Fruit fly (Drosophila melanogaster): ENCODE data around the gene Gnpnat.
A peak's percentile ranks its signal among the peaks of the same experiment; 100 is the strongest.

Gnpnat gene

DNA sequence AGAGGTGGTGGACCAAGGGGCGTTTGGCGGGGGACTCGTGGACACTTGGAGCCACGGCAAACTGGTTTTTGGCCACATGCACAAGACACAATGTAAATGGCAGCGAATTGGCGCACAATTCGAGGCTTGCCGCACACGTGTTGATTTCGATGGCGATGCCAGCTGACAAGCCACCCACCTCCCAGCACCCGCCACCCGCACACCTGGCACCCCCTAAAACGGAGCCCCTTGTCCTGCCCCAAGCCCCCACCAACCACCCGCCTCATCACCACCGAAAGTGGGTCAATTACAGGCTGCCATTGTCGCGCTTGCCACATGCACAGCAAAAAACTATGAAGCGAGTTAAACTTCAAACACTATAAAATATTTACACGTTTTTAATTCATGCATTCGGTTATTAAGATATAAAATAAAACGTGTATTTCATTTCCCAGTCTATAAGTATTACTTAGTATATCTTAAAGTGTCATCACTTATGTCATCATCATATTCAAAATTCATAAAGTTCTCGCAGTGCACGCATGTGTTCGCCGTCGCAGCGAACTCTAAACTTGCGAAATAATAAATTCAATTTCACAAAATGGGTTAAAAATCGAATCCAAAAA, 20.2 kb downstream of the Gnpnat start:
- TF ChIP-seq Fer2 (tag; optimal IDR thresholded peaks at IDR 0.05): no peak
- 0 out of 2 replicates have a peak, but pooled peaks have one; percentile 35 for TF ChIP-seq CG17328 (GFP tag; IDR thresholded peaks at IDR 0.05)
- no peak for TF ChIP-seq CG8359 (GFP tag; optimal IDR thresholded peaks at IDR 0.05; ENCODE audit: borderline replicate concordance)
- TF ChIP-seq H2.0 (GFP tag; IDR thresholded peaks at IDR 0.05): 0 out of 2 replicates have a peak, but pooled peaks have one; percentile 18
- TF ChIP-seq CG31388 (GFP tag; optimal IDR thresholded peaks at IDR 0.05): no peak
- TF ChIP-seq h (optimal IDR thresholded peaks at IDR 0.05): no peak
- no peak for TF ChIP-seq CG1647 (GFP tag; optimal IDR thresholded peaks at IDR 0.05)
- TF ChIP-seq CG7839 (tag; optimal IDR thresholded peaks at IDR 0.05): peak; percentile 33
- no peak for TF ChIP-seq CG12942 (GFP tag; optimal IDR thresholded peaks at IDR 0.05)
- TF ChIP-seq CG10274 (GFP tag; optimal IDR thresholded peaks at IDR 0.05): no peak
- TF ChIP-seq pros (GFP tag; optimal IDR thresholded peaks at IDR 0.05): no peak
- TF ChIP-seq gcm2 (GFP tag; optimal IDR thresholded peaks at IDR 0.05): no peak
- TF ChIP-seq Sox102F (GFP tag; optimal IDR thresholded peaks at IDR 0.05): peak; percentile 26
- no peak for TF ChIP-seq CG14014 (GFP tag; IDR thresholded peaks at IDR 0.05)
- 0 out of 3 replicates have a peak, but pooled peaks have one; percentile 35 for TF ChIP-seq CG6175 (GFP tag; IDR thresholded peaks at IDR 0.05)
- TF ChIP-seq CG7963 (GFP tag; IDR thresholded peaks at IDR 0.05; ENCODE audit: partially characterized antibody): no peak
- no peak for TF ChIP-seq hkb (optimal IDR thresholded peaks at IDR 0.05)
- TF ChIP-seq hkb (GFP tag; IDR thresholded peaks at IDR 0.05): 0 out of 2 replicates have a peak, but pooled peaks have one; percentile 20
- TF ChIP-seq Med (GFP tag): peak; percentile 15
- TF ChIP-seq Kr (GFP tag; optimal IDR thresholded peaks at IDR 0.05): no peak
- TF ChIP-seq sim (GFP tag; IDR thresholded peaks at IDR 0.05): no peak
- TF ChIP-seq crp (GFP tag; optimal IDR thresholded peaks at IDR 0.05): no peak
- peak; percentile 78 for TF ChIP-seq Drgx (GFP tag; IDR thresholded peaks at IDR 0.05)
- no peak for TF ChIP-seq trem (tag; optimal IDR thresholded peaks at IDR 0.05)
- TF ChIP-seq stwl (tag; optimal IDR thresholded peaks at IDR 0.05): no peak
- TF ChIP-seq en (GFP tag; optimal IDR thresholded peaks at IDR 0.05): no peak
- TF ChIP-seq gem (tag; optimal IDR thresholded peaks at IDR 0.05): peak; percentile 43
- TF ChIP-seq Oaz (GFP tag; IDR thresholded peaks at IDR 0.05): 0 out of 2 replicates have a peak, but pooled peaks have one; percentile 25
- TF ChIP-seq dan (GFP tag; IDR thresholded peaks at IDR 0.05): 0 out of 2 replicates have a peak, but pooled peaks have one; percentile 4
- TF ChIP-seq CG11093 (GFP tag; IDR thresholded peaks at IDR 0.05): no peak
- no peak for TF ChIP-seq Nf-YB (GFP tag; optimal IDR thresholded peaks at IDR 0.05)
- no peak for TF ChIP-seq lab (GFP tag; optimal IDR thresholded peaks at IDR 0.05)
- no peak for TF ChIP-seq CG11560 (tag; IDR thresholded peaks at IDR 0.05)
- TF ChIP-seq slbo (GFP tag; IDR thresholded peaks at IDR 0.05): peak; percentile 43
- TF ChIP-seq Blimp-1 (GFP tag; optimal IDR thresholded peaks at IDR 0.05): no peak
- TF ChIP-seq CG3726 (GFP tag; IDR thresholded peaks at IDR 0.05): no peak
- TF ChIP-seq HmgD (GFP tag; optimal IDR thresholded peaks at IDR 0.05): no peak
- TF ChIP-seq CG10654 (GFP tag; optimal IDR thresholded peaks at IDR 0.05): no peak
- TF ChIP-seq cato (GFP tag; optimal IDR thresholded peaks at IDR 0.05; ENCODE audit: borderline replicate concordance): no peak
- no peak for TF ChIP-seq ken (GFP tag; IDR thresholded peaks at IDR 0.05)
- TF ChIP-seq vvl (GFP tag; IDR thresholded peaks at IDR 0.05): peak; percentile 49; the same call in 1 of the 2 replicates
- TF ChIP-seq tgo (GFP tag; IDR thresholded peaks at IDR 0.05): peak; percentile 25; the same call in 1 of the 3 replicates
- peak; percentile 31 for TF ChIP-seq CG30403 (GFP tag; optimal IDR thresholded peaks at IDR 0.05)
- no peak for TF ChIP-seq mam (GFP tag; optimal IDR thresholded peaks at IDR 0.05)
- TF ChIP-seq dm (GFP tag; optimal IDR thresholded peaks at IDR 0.05): no peak
- TF ChIP-seq HLH3B (GFP tag; IDR thresholded peaks at IDR 0.05): peak; percentile 22; the same call in 1 of the 2 replicates
- peak; percentile 11 for TF ChIP-seq dmrt99B (tag; optimal IDR thresholded peaks at IDR 0.05)
- TF ChIP-seq CG2116 (GFP tag; optimal IDR thresholded peaks at IDR 0.05): no peak
- TF ChIP-seq ap (GFP tag; IDR thresholded peaks at IDR 0.05): no peak
- no peak for TF ChIP-seq CG7987 (GFP tag; optimal IDR thresholded peaks at IDR 0.05)
- no peak for TF ChIP-seq maf-S (GFP tag; optimal IDR thresholded peaks at IDR 0.05)
